Worm (Caenorhabditis elegans): ENCODE data around the gene eif-3.G.

ce11 chrII:8446731-8447130 lies 4.2 kb downstream of the eif-3.G start, which contains the start of gene cut-3:
- TF ChIP-seq madf-10 (tag; optimal IDR thresholded peaks at IDR 0.05) (no peak), unc-62 (GFP tag; optimal IDR thresholded peaks at IDR 0.05) (no peak), let-526 (GFP tag; IDR thresholded peaks at IDR 0.05) (no peak), gei-17 (GFP tag; optimal IDR thresholded peaks at IDR 0.05) (no peak), hsf-1 (GFP tag; IDR thresholded peaks at IDR 0.05) (no peak), attf-3 (GFP tag; conservative IDR thresholded peaks at IDR 0.05) (no peak), ztf-3 (GFP tag; optimal IDR thresholded peaks at IDR 0.05) (no peak), hrde-1 (tag; optimal IDR thresholded peaks at IDR 0.05; ENCODE audit: borderline replicate concordance) (no peak), repo-1 (tag; optimal IDR thresholded peaks at IDR 0.05) (no peak), lsy-27 (tag; optimal IDR thresholded peaks at IDR 0.05; ENCODE audit: borderline replicate concordance, insufficient read depth) (no peak), Y79H2A.3 (GFP tag; conservative IDR thresholded peaks at IDR 0.05) (no peak), efl-1 (GFP tag; optimal IDR thresholded peaks at IDR 0.05) (no peak), snpc-1.3 (tag; optimal IDR thresholded peaks at IDR 0.05; ENCODE audit: insufficient read depth) (no peak), lag-1 (GFP tag; IDR thresholded peaks at IDR 0.05) (no peak)

Data from whole organism, young adult.